Worm (Caenorhabditis elegans): ENCODE results near the gene F54C9.3.
A peak's percentile ranks its signal among the peaks of the same experiment; 100 is the strongest.

Gene F54C9.3

ce11 chrII:8566806-8567266 is at the start of gene F54C9.3:
TSS of gene F54C9.3 (minus strand) at chrII:8566856.
- TF ChIP-seq pqm-1 (tag; optimal IDR thresholded peaks at IDR 0.05) (peak; percentile 98), egl-27 (tag; optimal IDR thresholded peaks at IDR 0.05) (no peak), pha-4 (tag; optimal IDR thresholded peaks at IDR 0.05) (peak; percentile 80), jun-1 (tag; optimal IDR thresholded peaks at IDR 0.05) (peak; percentile 55), elt-2 (tag; optimal IDR thresholded peaks at IDR 0.05) (peak; percentile 95)

ce11 chrII:8616155-8616554 is 49.5 kb upstream of the F54C9.3 start:
- TF ChIP-seq mml-1 (tag; optimal IDR thresholded peaks at IDR 0.05), result no peak
- no peak for TF ChIP-seq nhr-77 (tag; optimal IDR thresholded peaks at IDR 0.05)
- no peak for TF ChIP-seq ceh-9 (tag; optimal IDR thresholded peaks at IDR 0.05)
- no peak for TF ChIP-seq nhr-76 (tag; optimal IDR thresholded peaks at IDR 0.05)
- no peak for TF ChIP-seq unc-39 (tag; optimal IDR thresholded peaks at IDR 0.05)
- no peak for TF ChIP-seq egl-27 (tag; optimal IDR thresholded peaks at IDR 0.05)
- no peak for TF ChIP-seq elt-2 (tag; optimal IDR thresholded peaks at IDR 0.05)
- TF ChIP-seq ztf-11 (tag; optimal IDR thresholded peaks at IDR 0.05), result no peak
- TF ChIP-seq snpc-4 (tag; optimal IDR thresholded peaks at IDR 0.05), result no peak
- TF ChIP-seq mdl-1 (tag; optimal IDR thresholded peaks at IDR 0.05), result no peak
- no peak for TF ChIP-seq nhr-237 (tag; optimal IDR thresholded peaks at IDR 0.05)

- no peak for TF ChIP-seq lin-15B (tag; optimal IDR thresholded peaks at IDR 0.05)
- TF ChIP-seq tbx-2 (tag; optimal IDR thresholded peaks at IDR 0.05), result no peak
- TF ChIP-seq ceh-82 (tag; optimal IDR thresholded peaks at IDR 0.05), result no peak
- TF ChIP-seq skn-1 (tag; optimal IDR thresholded peaks at IDR 0.05), result no peak
- TF ChIP-seq ZK546.5 (tag; optimal IDR thresholded peaks at IDR 0.05), result no peak
- no peak for TF ChIP-seq aly-2 (tag; optimal IDR thresholded peaks at IDR 0.05)
- no peak for TF ChIP-seq elt-2 (tag; optimal IDR thresholded peaks at IDR 0.05)
- TF ChIP-seq nhr-11 (tag; optimal IDR thresholded peaks at IDR 0.05), result no peak
- TF ChIP-seq daf-12 (tag; optimal IDR thresholded peaks at IDR 0.05), result no peak
- TF ChIP-seq ceh-9 (tag; optimal IDR thresholded peaks at IDR 0.05), result no peak
- no peak for TF ChIP-seq eor-1 (tag; optimal IDR thresholded peaks at IDR 0.05)
- TF ChIP-seq fkh-10 (GFP tag; optimal IDR thresholded peaks at IDR 0.05), result no peak
- no peak for TF ChIP-seq fkh-2 (tag; optimal IDR thresholded peaks at IDR 0.05)
- TF ChIP-seq pqm-1 (tag; optimal IDR thresholded peaks at IDR 0.05), result no peak
- TF ChIP-seq ztf-4 (tag; optimal IDR thresholded peaks at IDR 0.05), result no peak
- TF ChIP-seq egl-27 (tag; optimal IDR thresholded peaks at IDR 0.05), result no peak
- no peak for TF ChIP-seq nhr-237 (tag; optimal IDR thresholded peaks at IDR 0.05)
Measured at ce11 chrII:8612470-8612869, 45.8 kb upstream of the F54C9.3 start, which contains the start of gene T22C8.1. TSS of gene T22C8.1 (plus strand) at chrII:8612770.

ce11 chrII:8611330-8611729 is 44.7 kb upstream of the F54C9.3 start:
- TF ChIP-seq daf-12 (tag; optimal IDR thresholded peaks at IDR 0.05) (no peak), ztf-11 (tag; optimal IDR thresholded peaks at IDR 0.05) (no peak), lin-39 (tag; optimal IDR thresholded peaks at IDR 0.05) (no peak), nfya-1 (tag; optimal IDR thresholded peaks at IDR 0.05; ENCODE audit: insufficient read depth) (no peak), lsy-12 (tag; optimal IDR thresholded peaks at IDR 0.05) (no peak), ceh-82 (tag; optimal IDR thresholded peaks at IDR 0.05) (no peak), lin-15B (tag; optimal IDR thresholded peaks at IDR 0.05) (no peak), nhr-28 (tag; optimal IDR thresholded peaks at IDR 0.05) (no peak), sea-2 (GFP tag; optimal IDR thresholded peaks at IDR 0.05) (no peak), nhr-43 (tag; optimal IDR thresholded peaks at IDR 0.05; ENCODE audit: poor library complexity, severe bottlenecking) (no peak), snpc-4 (tag; optimal IDR thresholded peaks at IDR 0.05) (no peak), nhr-23 (tag; optimal IDR thresholded peaks at IDR 0.05) (no peak), fkh-10 (GFP tag; optimal IDR thresholded peaks at IDR 0.05) (no peak), nhr-237 (tag; optimal IDR thresholded peaks at IDR 0.05) (no peak), nhr-76 (tag; optimal IDR thresholded peaks at IDR 0.05) (no peak), unc-62 (GFP tag; optimal IDR thresholded peaks at IDR 0.05) (no peak), ama-1 (optimal IDR thresholded peaks at IDR 0.05) (no peak), R02D3.7 (tag; optimal IDR thresholded peaks at IDR 0.05) (no peak), nhr-25 (tag; optimal IDR thresholded peaks at IDR 0.05) (no peak)
